Worm (Caenorhabditis elegans) whole organism, mixed stage, embryonic: ENCODE results near the gene C33D9.6.

Experiments used
- M03D4.4 ChIP-seq: sonication (generic microtip); optimal IDR thresholded peaks from 2 replicates; lab custom pipeline; 2017; ENCODE audit warnings: mild to moderate bottlenecking, missing genetic modification characterization, missing compliant biosample characterization
- bed-3 ChIP-seq: fragments of 200-800 bp; sonication (Bioruptor generic); optimal IDR thresholded peaks from 3 replicates; lab custom pipeline; 2018; ENCODE audit warnings: mild to moderate bottlenecking, missing genetic modification characterization, moderate library complexity, missing compliant biosample characterization
- blmp-1 ChIP-seq: fragments of 150-350 bp; optimal IDR thresholded peaks from 2 replicates; lab custom pipeline; 2014; ENCODE audit warnings: missing biosample characterization, missing genetic modification characterization
- ceh-39 ChIP-seq: fragments of 150-350 bp; optimal IDR thresholded peaks from 2 replicates; lab custom pipeline; 2014; ENCODE audit warnings: missing biosample characterization, missing genetic modification characterization
- ceh-43 ChIP-seq: fragments of 200-800 bp; sonication (Bioruptor generic); optimal IDR thresholded peaks from 2 replicates; lab custom pipeline; 2018; ENCODE audit warnings: mild to moderate bottlenecking, missing genetic modification characterization, moderate library complexity, missing compliant biosample characterization
- ceh-83 ChIP-seq: fragments of 200-800 bp; sonication (Bioruptor generic); optimal IDR thresholded peaks from 2 replicates; lab custom pipeline; 2018; ENCODE audit warnings: mild to moderate bottlenecking, missing genetic modification characterization, missing compliant biosample characterization
- ces-1 ChIP-seq: fragments of 150-350 bp; optimal IDR thresholded peaks from 2 replicates; lab custom pipeline; 2014; ENCODE audit warnings: missing biosample characterization, missing genetic modification reagents, missing genetic modification characterization
- cnd-1 ChIP-seq: fragments of 200-800 bp; sonication (Bioruptor generic); optimal IDR thresholded peaks from 2 replicates; lab custom pipeline; 2018; ENCODE audit warnings: mild to moderate bottlenecking, missing genetic modification characterization, missing compliant biosample characterization
- drap-1 ChIP-seq: fragments of 200-800 bp; sonication (Bioruptor generic); optimal IDR thresholded peaks from 3 replicates; lab custom pipeline; 2018; ENCODE audit warnings: mild to moderate bottlenecking, missing genetic modification characterization, missing compliant biosample characterization
- elt-3 ChIP-seq: fragments of 150-350 bp; optimal IDR thresholded peaks from 2 replicates; lab custom pipeline; 2014; ENCODE audit warnings: missing biosample characterization, missing genetic modification characterization
- flh-1 ChIP-seq: fragments of 200-800 bp; sonication (Bioruptor generic); optimal IDR thresholded peaks from 2 replicates; lab custom pipeline; 2018; ENCODE audit warnings: mild to moderate bottlenecking, missing genetic modification characterization, moderate library complexity, missing compliant biosample characterization
- ham-2 ChIP-seq: fragments of 200-800 bp; sonication (Bioruptor generic); optimal IDR thresholded peaks from 2 replicates; lab custom pipeline; 2018; ENCODE audit warnings: mild to moderate bottlenecking, missing genetic modification characterization, missing compliant biosample characterization
- hlh-1 ChIP-seq: fragments of 150-350 bp; optimal IDR thresholded peaks from 2 replicates; lab custom pipeline; 2014; ENCODE audit warnings: missing biosample characterization, missing genetic modification reagents, missing genetic modification characterization
- lin-13 ChIP-seq: fragments of 150-350 bp; optimal IDR thresholded peaks from 2 replicates; lab custom pipeline; 2014; ENCODE audit warnings: missing biosample characterization, missing genetic modification characterization
- lin-32 ChIP-seq: fragments of 200-800 bp; sonication (Bioruptor generic); optimal IDR thresholded peaks from 2 replicates; lab custom pipeline; 2018; ENCODE audit warnings: mild to moderate bottlenecking, missing genetic modification characterization, missing compliant biosample characterization
- lsy-2 ChIP-seq: fragments of 150-350 bp; optimal IDR thresholded peaks from 2 replicates; lab custom pipeline; 2014; ENCODE audit warnings: missing biosample characterization, missing genetic modification characterization
- mep-1 ChIP-seq: fragments of 150-350 bp; optimal IDR thresholded peaks from 2 replicates; lab custom pipeline; 2017; ENCODE audit warnings: missing biosample characterization, missing genetic modification reagents, missing genetic modification characterization, inconsistent platforms
- mls-2 ChIP-seq: sonication (generic microtip); optimal IDR thresholded peaks from 2 replicates; lab custom pipeline; 2016; ENCODE audit warnings: mild to moderate bottlenecking, missing genetic modification characterization, moderate library complexity, missing compliant biosample characterization
- nhr-12 ChIP-seq: fragments of 150-350 bp; optimal IDR thresholded peaks from 2 replicates; lab custom pipeline; 2014; ENCODE audit warnings: missing biosample characterization, missing genetic modification characterization
- nhr-2 ChIP-seq: fragments of 150-350 bp; optimal IDR thresholded peaks from 2 replicates; lab custom pipeline; 2014; ENCODE audit warnings: missing biosample characterization, missing genetic modification characterization
- nhr-28 ChIP-seq: fragments of 150-350 bp; optimal IDR thresholded peaks from 2 replicates; lab custom pipeline; 2014; ENCODE audit warnings: missing biosample characterization, missing genetic modification characterization
- nhr-76 ChIP-seq: sonication (generic microtip); optimal IDR thresholded peaks from 2 replicates; lab custom pipeline; 2017; ENCODE audit warnings: missing biosample characterization, missing genetic modification characterization
- pha-4 ChIP-seq: fragments of 150-350 bp; optimal IDR thresholded peaks from 2 replicates; lab custom pipeline; 2018; ENCODE audit warnings: missing biosample characterization, missing genetic modification reagents, missing genetic modification characterization
- sem-2 ChIP-seq: fragments of 200-800 bp; sonication (Bioruptor generic); optimal IDR thresholded peaks from 2 replicates; lab custom pipeline; 2018; ENCODE audit warnings: mild to moderate bottlenecking, missing genetic modification characterization, missing compliant biosample characterization
- snpc-4 ChIP-seq: fragments of 150-350 bp; optimal IDR thresholded peaks from 2 replicates; lab custom pipeline; 2014; ENCODE audit warnings: missing biosample characterization, missing genetic modification characterization
- sptf-1 ChIP-seq: sonication (generic microtip); optimal IDR thresholded peaks from 2 replicates; lab custom pipeline; 2017; ENCODE audit warnings: mild to moderate bottlenecking, missing genetic modification characterization, moderate library complexity, missing compliant biosample characterization
- unc-120 ChIP-seq: sonication (generic microtip); optimal IDR thresholded peaks from 2 replicates; lab custom pipeline; 2017; ENCODE audit warnings: missing genetic modification characterization, missing compliant biosample characterization; ENCODE audit not compliant: poor library complexity, severe bottlenecking
- unc-39 ChIP-seq: fragments of 150-350 bp; optimal IDR thresholded peaks from 2 replicates; lab custom pipeline; 2014; ENCODE audit warnings: missing biosample characterization, missing genetic modification characterization
- unc-62 ChIP-seq: fragments of 150-350 bp; optimal IDR thresholded peaks from 2 replicates; lab custom pipeline; 2014; ENCODE audit warnings: missing biosample characterization, missing genetic modification reagents, missing genetic modification characterization
- zip-8 ChIP-seq: fragments of 150-350 bp; optimal IDR thresholded peaks from 2 replicates; lab custom pipeline; 2014; ENCODE audit warnings: missing biosample characterization, missing genetic modification characterization

The C33D9.6 gene

DNA sequence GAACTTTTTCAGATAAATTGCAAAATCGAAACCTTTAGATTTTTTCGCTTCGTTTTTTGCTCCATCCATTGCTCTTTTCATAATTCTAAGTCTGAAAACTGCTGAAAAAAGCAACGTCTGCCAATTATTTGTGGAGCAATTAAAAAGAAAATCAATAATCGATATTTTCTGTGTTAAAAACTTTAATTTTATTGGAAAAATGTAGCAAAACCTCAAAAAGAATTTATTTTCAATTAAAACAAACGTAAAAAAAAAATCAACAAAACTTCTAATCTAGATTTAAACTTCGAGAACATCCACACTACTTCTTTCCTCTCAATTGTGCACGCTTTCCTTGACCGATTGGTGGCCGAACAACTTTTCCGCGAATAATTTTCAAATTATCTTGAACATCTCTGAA lies 38.7 kb downstream of the C33D9.6 start, which contains the start of gene F21D5.5:
Gene F21D5.5, minus strand, starts transcription at position 101 of the 400 bp plus-strand sequence.
- TF ChIP-seq ces-1 (no peak), lin-13 (no peak), unc-39 (tag; lab: Kevin White, UChicago) (no peak), pha-4 (tag; lab: Kevin White, UChicago) (no peak), nhr-28 (no peak), nhr-76 (tag; lab: Kevin White, UChicago) (no peak), ceh-39 (no peak), lin-32 (GFP tag; lab: Kevin White, UChicago) (no peak), blmp-1 (no peak), mep-1 (tag; lab: Kevin White, UChicago) (no peak), sem-2 (GFP tag; lab: Kevin White, UChicago) (no peak), cnd-1 (no peak)

DNA sequence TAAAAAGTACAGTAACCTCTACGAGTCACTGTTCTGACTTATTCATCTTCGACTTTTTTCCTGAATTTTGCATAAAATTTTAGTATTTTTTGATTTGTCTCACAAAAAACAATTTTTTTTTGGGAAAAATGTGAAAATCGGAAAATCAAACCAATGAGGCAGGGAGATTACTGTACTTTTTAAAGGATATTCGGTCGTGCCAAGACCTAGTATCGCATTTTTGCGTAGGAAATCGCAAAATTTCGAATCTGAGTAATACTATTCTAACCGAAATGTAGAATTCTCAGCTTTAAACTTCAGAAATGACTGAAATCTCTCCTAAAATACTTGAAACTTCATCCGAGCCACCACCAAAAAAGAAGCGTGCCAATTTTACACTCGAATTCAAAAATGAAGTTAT lies 40.2 kb downstream of the C33D9.6 start, which contains the start of gene F21D5.4:
Gene F21D5.4, plus strand, starts transcription at position 301 of the 400 bp plus-strand sequence.
- no peak for TF ChIP-seq flh-1 (GFP tag; lab: Kevin White, UChicago)

DNA sequence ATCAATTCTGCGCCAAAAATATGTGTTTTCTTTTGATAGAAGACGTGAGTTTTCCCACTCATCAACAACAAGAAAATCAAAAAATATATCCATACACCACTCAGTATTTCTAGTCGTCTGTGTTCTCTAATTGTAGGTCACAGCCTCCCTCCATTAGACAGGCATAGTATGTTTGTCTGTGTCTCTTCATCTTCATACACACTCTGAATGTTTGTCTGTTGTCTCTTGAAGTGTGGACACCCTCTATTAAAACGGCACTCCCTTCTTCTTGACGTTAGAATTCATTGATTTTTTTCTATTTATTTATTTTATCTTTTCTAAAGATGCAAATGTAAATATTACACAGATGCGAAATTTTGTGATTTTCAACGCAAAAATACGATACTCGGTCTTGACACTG lies 40.6 kb downstream of the C33D9.6 start:
- TF ChIP-seq unc-120 (tag; lab: Kevin White, UChicago) (peak; percentile 10), flh-1 (GFP tag; lab: Kevin White, UChicago) (no peak), zip-8 (tag; lab: Kevin White, UChicago) (no peak), nhr-2 (no peak), pha-4 (tag; lab: Kevin White, UChicago) (peak; percentile 35), M03D4.4 (no peak), hlh-1 (tag; lab: Kevin White, UChicago) (peak; percentile 11)

DNA sequence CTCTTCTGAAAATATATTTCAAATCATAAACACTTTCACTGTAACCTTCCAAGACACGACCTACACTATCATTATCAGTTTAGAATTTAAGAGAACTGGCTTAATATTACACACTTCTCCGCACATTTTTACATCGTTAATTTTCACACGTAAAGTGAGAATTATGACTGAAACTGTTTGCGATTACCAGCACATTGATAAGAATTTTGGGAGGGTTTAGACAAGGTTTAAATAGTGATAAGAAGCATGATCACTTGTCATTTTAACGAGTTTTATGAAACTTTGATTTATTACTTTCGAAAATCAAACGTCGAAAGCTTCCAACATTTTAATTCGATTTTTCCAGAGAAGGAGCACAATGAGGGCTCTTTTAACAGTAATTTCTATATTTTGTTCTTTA lies 47.5 kb downstream of the C33D9.6 start, which contains the start of gene F21D5.3:
Gene F21D5.3, plus strand, starts transcription at position 347 of the 400 bp plus-strand sequence.
- TF ChIP-seq elt-3 (tag; lab: Kevin White, UChicago) (no peak), zip-8 (tag; lab: Kevin White, UChicago) (no peak), blmp-1 (no peak), drap-1 (GFP tag; lab: Kevin White, UChicago) (no peak), cnd-1 (no peak), sptf-1 (tag; lab: Kevin White, UChicago) (no peak), lsy-2 (tag; lab: Kevin White, UChicago) (no peak), lin-32 (GFP tag; lab: Kevin White, UChicago) (no peak), ceh-39 (no peak), ham-2 (GFP tag; lab: Kevin White, UChicago) (no peak), nhr-28 (no peak), mep-1 (tag; lab: Kevin White, UChicago) (no peak), flh-1 (GFP tag; lab: Kevin White, UChicago) (no peak), M03D4.4 (no peak), snpc-4 (no peak), ceh-43 (GFP tag; lab: Kevin White, UChicago) (no peak)
- TF ChIP-seq, all 35 proteins: peak for 0

DNA sequence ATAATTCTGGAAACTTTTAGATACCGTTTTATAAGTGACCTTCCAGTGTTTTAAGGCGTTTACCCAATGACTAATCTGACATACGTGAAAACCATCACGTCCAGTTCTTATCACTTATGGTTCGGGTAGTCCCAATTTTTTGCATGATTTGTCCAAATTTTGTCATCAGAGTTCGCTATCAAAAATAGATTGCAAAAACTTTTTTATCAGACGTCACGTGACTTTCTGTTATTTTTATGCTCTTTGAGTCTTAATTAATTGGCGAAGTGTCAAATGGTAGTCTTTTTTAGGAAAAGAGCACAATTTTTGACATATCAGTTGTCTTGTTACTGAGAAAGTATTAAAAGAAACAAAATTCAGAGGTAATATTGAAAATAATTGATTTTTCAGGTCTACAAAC lies 48.3 kb downstream of the C33D9.6 start:
- TF ChIP-seq ceh-43 (GFP tag; lab: Kevin White, UChicago) (no peak), bed-3 (GFP tag; lab: Kevin White, UChicago) (no peak), nhr-12 (tag; lab: Kevin White, UChicago) (no peak), blmp-1 (no peak), M03D4.4 (no peak), ham-2 (GFP tag; lab: Kevin White, UChicago) (no peak), ceh-83 (GFP tag; lab: Kevin White, UChicago) (no peak), lin-13 (no peak), ces-1 (no peak), mls-2 (tag; lab: Kevin White, UChicago) (no peak), nhr-28 (no peak), sptf-1 (tag; lab: Kevin White, UChicago) (no peak), unc-62 (no peak), unc-120 (tag; lab: Kevin White, UChicago) (no peak), mep-1 (tag; lab: Kevin White, UChicago) (no peak), elt-3 (tag; lab: Kevin White, UChicago) (no peak)

DNA sequence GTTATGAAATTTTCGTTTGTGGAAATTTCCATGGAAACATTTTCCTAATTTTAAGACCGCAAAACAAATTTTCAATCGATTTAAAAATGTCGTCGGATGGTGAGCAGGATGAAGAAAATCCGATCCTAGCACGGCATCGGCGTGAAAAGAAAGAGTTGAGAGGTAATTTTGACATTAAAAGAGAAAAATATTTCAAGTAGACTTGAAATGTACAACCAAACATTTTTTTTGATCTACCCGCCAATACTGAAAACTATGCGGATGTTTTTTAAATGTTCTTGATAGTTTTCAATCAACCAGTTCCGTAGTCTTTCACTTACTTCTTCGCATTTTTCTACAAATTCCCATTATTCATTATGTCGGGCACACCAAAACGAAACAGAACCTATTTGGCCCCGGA lies 49.8 kb downstream of the C33D9.6 start, which contains the start of gene otub-3:
Gene otub-3, plus strand, starts transcription at position 56 of the 400 bp plus-strand sequence.
- TF ChIP-seq unc-120 (tag; lab: Kevin White, UChicago): no peak
- no peak for TF ChIP-seq blmp-1
